Fruit fly (Drosophila melanogaster) whole organism, embryonic: ENCODE data around the gene CG5861.

Source experiments
- Atf-2 ChIP-seq: fragments of 200-800 bp; sonication (Bioruptor generic); optimal IDR thresholded peaks from 2 replicates; lab custom pipeline; 2016; ENCODE audit warnings: missing biosample characterization, missing genetic modification characterization
- B-H1 ChIP-seq: fragments of 200-800 bp; sonication (Bioruptor generic); IDR thresholded peaks from 3 replicates; pipeline ENCODE4 v1.3.6; 2022; ENCODE audit warnings: missing biosample characterization, missing genetic modification characterization
- Bdp1 ChIP-seq: fragments of 200-800 bp; sonication (Bioruptor generic); optimal IDR thresholded peaks from 3 replicates; lab custom pipeline; 2016; ENCODE audit warnings: missing biosample characterization, missing genetic modification characterization
- Blimp-1 ChIP-seq: fragments of 200-800 bp; sonication (Bioruptor generic); optimal IDR thresholded peaks from 3 replicates; lab custom pipeline; 2018; ENCODE audit warnings: missing biosample characterization, missing genetic modification characterization, mild to moderate bottlenecking, moderate library complexity, missing genetic modification reagents
- CG10147 ChIP-seq: fragments of 200-800 bp; sonication (Bioruptor generic); optimal IDR thresholded peaks from 2 replicates; lab custom pipeline; 2019; ENCODE audit warnings: missing biosample characterization, mild to moderate bottlenecking, missing genetic modification characterization, moderate library complexity
- CG1024 ChIP-seq: fragments of 200-800 bp; sonication (Bioruptor generic); IDR thresholded peaks from 2 replicates; pipeline ENCODE4 v1.3.6; 2022; ENCODE audit warnings: missing biosample characterization, missing genetic modification characterization
- CG10267 ChIP-seq: fragments of 200-800 bp; sonication (Bioruptor generic); optimal IDR thresholded peaks from 2 replicates; lab custom pipeline; 2018; ENCODE audit warnings: missing biosample characterization, mild to moderate bottlenecking, missing genetic modification characterization, moderate library complexity
- CG10543 ChIP-seq: fragments of 200-800 bp; sonication (Bioruptor generic); optimal IDR thresholded peaks from 3 replicates; lab custom pipeline; 2017; ENCODE audit warnings: missing biosample characterization, mild to moderate bottlenecking, missing genetic modification characterization, moderate library complexity
- CG12155 ChIP-seq: fragments of 200-800 bp; sonication (Bioruptor generic); optimal IDR thresholded peaks from 3 replicates; lab custom pipeline; 2016; ENCODE audit warnings: missing biosample characterization, missing genetic modification characterization
- CG1233 ChIP-seq: fragments of 200-800 bp; sonication (Bioruptor generic); optimal IDR thresholded peaks from 4 replicates; lab custom pipeline; 2018; ENCODE audit warnings: missing biosample characterization, mild to moderate bottlenecking, missing genetic modification characterization
- CG15479 ChIP-seq: fragments of 200-800 bp; sonication (Bioruptor generic); optimal IDR thresholded peaks from 3 replicates; lab custom pipeline; 2019; ENCODE audit warnings: missing biosample characterization, mild to moderate bottlenecking, missing genetic modification characterization, moderate library complexity
- CG15514 ChIP-seq: fragments of 200-800 bp; sonication (Bioruptor generic); optimal IDR thresholded peaks from 3 replicates; lab custom pipeline; 2017; ENCODE audit warnings: missing biosample characterization, missing genetic modification characterization, mild to moderate bottlenecking, moderate library complexity, missing genetic modification reagents
- CG15696 ChIP-seq: fragments of 200-800 bp; sonication (Bioruptor generic); optimal IDR thresholded peaks from 2 replicates; lab custom pipeline; 2019; ENCODE audit warnings: missing biosample characterization, mild to moderate bottlenecking, missing genetic modification characterization, moderate library complexity
- CG1603 ChIP-seq: fragments of 200-800 bp; sonication (Bioruptor generic); optimal IDR thresholded peaks from 2 replicates; lab custom pipeline; 2019; ENCODE audit warnings: missing biosample characterization, mild to moderate bottlenecking, missing genetic modification characterization, moderate library complexity
- CG17829 ChIP-seq: fragments of 200-800 bp; optimal IDR thresholded peaks from 2 replicates; lab custom pipeline; 2019; ENCODE audit warnings: missing biosample characterization, mild to moderate bottlenecking, missing genetic modification characterization, moderate library complexity
- CG2120 ChIP-seq: fragments of 200-800 bp; sonication (Bioruptor generic); optimal IDR thresholded peaks from 3 replicates; lab custom pipeline; 2016; ENCODE audit warnings: missing biosample characterization, missing genetic modification characterization
- CG2678 ChIP-seq: fragments of 200-800 bp; sonication (Bioruptor generic); optimal IDR thresholded peaks from 3 replicates; lab custom pipeline; 2019; ENCODE audit warnings: missing biosample characterization, mild to moderate bottlenecking, missing genetic modification characterization, moderate library complexity
- CG2712 ChIP-seq: fragments of 200-800 bp; optimal IDR thresholded peaks from 3 replicates; lab custom pipeline; 2019; ENCODE audit warnings: missing biosample characterization, mild to moderate bottlenecking, missing genetic modification characterization, moderate library complexity
- CG30403 ChIP-seq: fragments of 200-800 bp; sonication (Bioruptor generic); optimal IDR thresholded peaks from 3 replicates; lab custom pipeline; 2016; ENCODE audit warnings: missing biosample characterization, missing genetic modification characterization
- CG3281 ChIP-seq: fragments of 200-800 bp; sonication (Bioruptor generic); optimal IDR thresholded peaks from 3 replicates; lab custom pipeline; 2017; ENCODE audit warnings: missing biosample characterization, mild to moderate bottlenecking, missing genetic modification characterization
- CG7556 ChIP-seq: fragments of 200-800 bp; sonication (Bioruptor generic); optimal IDR thresholded peaks from 2 replicates; lab custom pipeline; 2017; ENCODE audit warnings: missing biosample characterization, mild to moderate bottlenecking, missing genetic modification characterization
- CG7786 ChIP-seq: fragments of 200-800 bp; sonication (Bioruptor generic); optimal IDR thresholded peaks from 2 replicates; lab custom pipeline; 2016; ENCODE audit warnings: missing biosample characterization, missing genetic modification characterization
- CG9727 ChIP-seq: fragments of 200-800 bp; sonication (Bioruptor generic); optimal IDR thresholded peaks from 3 replicates; lab custom pipeline; 2017; ENCODE audit warnings: missing biosample characterization, mild to moderate bottlenecking, missing genetic modification characterization
- CHES-1-like ChIP-seq: fragments of 200-800 bp; sonication (Bioruptor generic); optimal IDR thresholded peaks from 2 replicates; lab custom pipeline; 2016; ENCODE audit warnings: missing biosample characterization, missing genetic modification characterization
- Ets65A ChIP-seq: fragments of 200-800 bp; sonication (Bioruptor generic); peaks from one replicate; lab custom pipeline; 2016; ENCODE audit warnings: missing biosample characterization, missing genetic modification characterization
- HHEX ChIP-seq: fragments of 200-800 bp; sonication (Bioruptor generic); optimal IDR thresholded peaks from 3 replicates; lab custom pipeline; 2017; ENCODE audit warnings: missing biosample characterization, mild to moderate bottlenecking, missing genetic modification characterization, missing genetic modification reagents
- HLH3B ChIP-seq: fragments of 200-800 bp; sonication (Bioruptor generic); IDR thresholded peaks from 2 replicates; pipeline ENCODE4 v1.3.6; 2022; ENCODE audit warnings: missing biosample characterization, missing genetic modification characterization
- Hmr ChIP-seq: fragments of 200-800 bp; sonication (Bioruptor generic); optimal IDR thresholded peaks from 3 replicates; lab custom pipeline; 2017; ENCODE audit warnings: mild to moderate bottlenecking, missing biosample characterization, missing genetic modification reagents, missing genetic modification characterization
- Hr51 ChIP-seq, 2 experiments: fragments of 200-800 bp; sonication (Bioruptor generic); optimal IDR thresholded peaks; 2 replicates in 1 of 2; 3 replicates in 1 of 2; lab custom pipeline; 2016 to 2018; ENCODE audit warnings: missing biosample characterization in 2 of 2, missing genetic modification characterization in 2 of 2, mild to moderate bottlenecking in 1 of 2, moderate library complexity in 1 of 2
- Kr ChIP-seq: fragments of 200-800 bp; sonication (Bioruptor generic); optimal IDR thresholded peaks from 2 replicates; lab custom pipeline; 2017; ENCODE audit warnings: missing biosample characterization, mild to moderate bottlenecking, missing genetic modification characterization
- NC2α ChIP-seq: fragments of 200-800 bp; sonication (Bioruptor generic); optimal IDR thresholded peaks from 2 replicates; lab custom pipeline; 2016; ENCODE audit warnings: missing biosample characterization, missing genetic modification characterization
- Neu2 ChIP-seq: fragments of 200-800 bp; sonication (Bioruptor generic); optimal IDR thresholded peaks from 3 replicates; lab custom pipeline; 2016; ENCODE audit warnings: missing biosample characterization, missing genetic modification characterization, borderline replicate concordance
- PHDP ChIP-seq: fragments of 200-800 bp; sonication (Bioruptor generic); optimal IDR thresholded peaks from 3 replicates; lab custom pipeline; 2018; ENCODE audit warnings: missing biosample characterization, mild to moderate bottlenecking, missing genetic modification characterization, moderate library complexity
- bab2 ChIP-seq: fragments of 200-800 bp; sonication (Bioruptor generic); optimal IDR thresholded peaks from 2 replicates; lab custom pipeline; 2016; ENCODE audit warnings: missing biosample characterization, missing genetic modification characterization
- crol ChIP-seq: fragments of 200-800 bp; sonication (Bioruptor generic); IDR thresholded peaks from 2 replicates; pipeline ENCODE4 v1.3.6; 2022; ENCODE audit warnings: missing biosample characterization, missing genetic modification characterization
- fd96Cb ChIP-seq: fragments of 200-800 bp; sonication (Bioruptor generic); optimal IDR thresholded peaks from 2 replicates; lab custom pipeline; 2018; ENCODE audit warnings: missing biosample characterization, mild to moderate bottlenecking, missing genetic modification characterization, moderate library complexity
- gem ChIP-seq: fragments of 200-800 bp; sonication (Bioruptor generic); optimal IDR thresholded peaks from 2 replicates; lab custom pipeline; 2019; ENCODE audit warnings: missing biosample characterization, mild to moderate bottlenecking, missing genetic modification characterization, moderate library complexity
- grn ChIP-seq: fragments of 200-800 bp; sonication (Bioruptor generic); optimal IDR thresholded peaks from 3 replicates; lab custom pipeline; 2017; ENCODE audit warnings: missing biosample characterization, missing genetic modification characterization
- h ChIP-seq: fragments of >200 bp; optimal IDR thresholded peaks from 2 replicates; lab custom pipeline; 2017
- mam ChIP-seq: fragments of 200-800 bp; sonication (Bioruptor generic); optimal IDR thresholded peaks from 3 replicates; lab custom pipeline; 2016; ENCODE audit warnings: missing biosample characterization, missing genetic modification characterization
- org-1 ChIP-seq: fragments of 200-800 bp; sonication (Bioruptor generic); optimal IDR thresholded peaks from 2 replicates; lab custom pipeline; 2017; ENCODE audit warnings: missing biosample characterization, missing genetic modification characterization
- pfk ChIP-seq: fragments of 200-800 bp; sonication (Bioruptor generic); optimal IDR thresholded peaks from 2 replicates; lab custom pipeline; 2018; ENCODE audit warnings: missing biosample characterization, mild to moderate bottlenecking, missing genetic modification characterization, moderate library complexity
- shn ChIP-seq: fragments of 200-800 bp; sonication (Bioruptor generic); optimal IDR thresholded peaks from 3 replicates; lab custom pipeline; 2016; ENCODE audit warnings: missing biosample characterization, missing genetic modification characterization
- sima ChIP-seq: fragments of 200-800 bp; sonication (Bioruptor generic); optimal IDR thresholded peaks from 2 replicates; lab custom pipeline; 2016; ENCODE audit warnings: missing biosample characterization, missing genetic modification characterization
- slbo ChIP-seq: fragments of 200-800 bp; sonication (Bioruptor generic); IDR thresholded peaks from 2 replicates; pipeline ENCODE4 v1.3.6; 2022; ENCODE audit warnings: missing biosample characterization, missing genetic modification characterization
- sug ChIP-seq: fragments of 200-800 bp; optimal IDR thresholded peaks from 2 replicates; lab custom pipeline; 2019; ENCODE audit warnings: missing biosample characterization, mild to moderate bottlenecking, missing genetic modification characterization, moderate library complexity
- tup ChIP-seq: fragments of 200-800 bp; sonication (Bioruptor generic); optimal IDR thresholded peaks from 2 replicates; lab custom pipeline; 2016; ENCODE audit warnings: missing biosample characterization, mild to moderate bottlenecking, missing genetic modification characterization, moderate library complexity
- wor ChIP-seq: fragments of 200-800 bp; sonication (Bioruptor generic); IDR thresholded peaks from 2 replicates; pipeline ENCODE4 v1.3.6; 2022; ENCODE audit warnings: missing biosample characterization, missing genetic modification characterization
- zfh2 ChIP-seq: fragments of 200-800 bp; sonication (Bioruptor generic); optimal IDR thresholded peaks from 2 replicates; lab custom pipeline; 2016; ENCODE audit warnings: missing biosample characterization, missing genetic modification characterization

CG5861 gene

dm6 chr2L:16270667-16271485, 36.2 kb downstream of the CG5861 start (continued):
- TF ChIP-seq Atf-2 (GFP tag; lab: Kevin White, UChicago) = no peak
- no peak for TF ChIP-seq NC2α (GFP tag; lab: Kevin White, UChicago)
- no peak for TF ChIP-seq CG15696 (tag; lab: Kevin White, UChicago)
- peak; percentile 25 for TF ChIP-seq Hmr (GFP tag; lab: Kevin White, UChicago)
- no peak for TF ChIP-seq mam (GFP tag; lab: Kevin White, UChicago)
- TF ChIP-seq CG7786 (GFP tag; lab: Kevin White, UChicago) = peak; percentile 24
- peak; percentile 32 for TF ChIP-seq PHDP (tag; lab: Kevin White, UChicago)
- TF ChIP-seq CHES-1-like (GFP tag; lab: Kevin White, UChicago) = peak; percentile 22
- TF ChIP-seq crol = no peak
- TF ChIP-seq CG10147 (GFP tag; lab: Kevin White, UChicago) = peak; percentile 4
- TF ChIP-seq CG15479 (GFP tag; lab: Kevin White, UChicago) = no peak
- no peak for TF ChIP-seq CG1024 (GFP tag; lab: Robert Waterston, UW)
- peak in 1 of 2 experiments; percentile 3 for TF ChIP-seq Hr51 (GFP tag; optimal IDR thresholded peaks at IDR 0.05; lab: Kevin White, UChicago)
- TF ChIP-seq zfh2 (GFP tag; lab: Kevin White, UChicago) = peak; percentile 30
- peak; percentile 36 for TF ChIP-seq CG2678 (tag; lab: Kevin White, UChicago)
- TF ChIP-seq shn (GFP tag; lab: Kevin White, UChicago) = no peak
- TF ChIP-seq Kr (GFP tag; lab: Kevin White, UChicago) = peak; percentile 21
- no peak for TF ChIP-seq h
- no peak for TF ChIP-seq CG10543 (GFP tag; lab: Kevin White, UChicago)
- peak; percentile 11 for TF ChIP-seq CG1233 (GFP tag; lab: Kevin White, UChicago)
- no peak for TF ChIP-seq HLH3B (GFP tag; lab: Robert Waterston, UW)
- TF ChIP-seq Blimp-1 (GFP tag; lab: Kevin White, UChicago) = peak; percentile 0
- peak; percentile 52 for TF ChIP-seq CG9727 (GFP tag; lab: Kevin White, UChicago)
- peak; percentile 66 for TF ChIP-seq gem
- TF ChIP-seq fd96Cb (tag; lab: Kevin White, UChicago) = peak; percentile 27
- no peak for TF ChIP-seq sima
- TF ChIP-seq CG2712 = peak; percentile 0
- no peak for TF ChIP-seq slbo (GFP tag; lab: Robert Waterston, UW)
- peak; percentile 73 for TF ChIP-seq grn (GFP tag; lab: Kevin White, UChicago)
- TF ChIP-seq bab2 (GFP tag; lab: Kevin White, UChicago) = peak; percentile 11
- no peak for TF ChIP-seq wor
- peak; percentile 37 for TF ChIP-seq CG30403 (GFP tag; lab: Kevin White, UChicago)
- peak; percentile 15 for TF ChIP-seq CG12155
- no peak for TF ChIP-seq CG10267 (tag; lab: Kevin White, UChicago)
- TF ChIP-seq CG2120 (GFP tag; lab: Kevin White, UChicago) = peak; percentile 67
- no peak for TF ChIP-seq Neu2 (GFP tag; lab: Kevin White, UChicago)
- no peak for TF ChIP-seq tup (GFP tag; lab: Kevin White, UChicago)
- TF ChIP-seq org-1 (GFP tag; lab: Kevin White, UChicago) = no peak
- no peak for TF ChIP-seq CG1603 (tag; lab: Kevin White, UChicago)
- no peak for TF ChIP-seq sug (tag; lab: Kevin White, UChicago)
- TF ChIP-seq HHEX (GFP tag; lab: Kevin White, UChicago) = peak; percentile 22
- no peak for TF ChIP-seq B-H1 (GFP tag; lab: Robert Waterston, UW)
- peak; percentile 59 for TF ChIP-seq Ets65A
- peak; percentile 67 for TF ChIP-seq CG3281 (GFP tag; lab: Kevin White, UChicago)
- TF ChIP-seq Bdp1 (GFP tag; lab: Kevin White, UChicago) = no peak
- peak; percentile 5 for TF ChIP-seq CG15514
- peak; percentile 22 for TF ChIP-seq CG7556 (GFP tag; lab: Kevin White, UChicago)
- no peak for TF ChIP-seq CG17829 (tag; lab: Kevin White, UChicago)
- TF ChIP-seq pfk (GFP tag; lab: Kevin White, UChicago) = peak; percentile 4
